Fruit fly (Drosophila melanogaster) whole organism, embryonic: Measurements from ENCODE around the gene stac.
A peak's percentile ranks its signal among the peaks of the same experiment; 100 is the strongest.

ENCODE experiments used
- Atf6 ChIP-seq: fragments of 200-800 bp; sonication (Bioruptor generic); IDR thresholded peaks from 2 replicates; pipeline ENCODE4 v1.3.6; 2022; ENCODE audit warnings: missing biosample characterization, missing genetic modification characterization
- CG10209 ChIP-seq: fragments of 200-800 bp; sonication (Bioruptor generic); optimal IDR thresholded peaks from 3 replicates; lab custom pipeline; 2017; ENCODE audit warnings: missing biosample characterization, mild to moderate bottlenecking, missing genetic modification characterization, missing genetic modification reagents
- CG10366 ChIP-seq: fragments of 200-800 bp; sonication (Bioruptor generic); IDR thresholded peaks from 2 replicates; pipeline ENCODE4 v1.3.6; 2022; ENCODE audit warnings: missing biosample characterization, missing genetic modification characterization
- CG10959 ChIP-seq: fragments of 200-800 bp; sonication (Bioruptor generic); IDR thresholded peaks from 2 replicates; pipeline ENCODE4 v1.3.6; 2022; ENCODE audit warnings: missing biosample characterization, missing genetic modification characterization
- CG12391 ChIP-seq: fragments of 200-800 bp; sonication (Bioruptor generic); optimal IDR thresholded peaks from 3 replicates; lab custom pipeline; 2018; ENCODE audit warnings: missing biosample characterization, mild to moderate bottlenecking, missing genetic modification characterization, moderate library complexity
- CG12659 ChIP-seq: fragments of 200-800 bp; sonication (Bioruptor generic); optimal IDR thresholded peaks from 3 replicates; lab custom pipeline; 2017; ENCODE audit warnings: mild to moderate bottlenecking, missing biosample characterization, missing genetic modification reagents, missing genetic modification characterization
- CG14014 ChIP-seq: fragments of 200-800 bp; sonication (Bioruptor generic); IDR thresholded peaks from 2 replicates; pipeline ENCODE4 v1.3.6; 2022; ENCODE audit warnings: missing biosample characterization, missing genetic modification characterization
- CG14860 ChIP-seq: fragments of 200-800 bp; sonication (Bioruptor generic); IDR thresholded peaks from 3 replicates; pipeline ENCODE4 v1.3.6; 2022; ENCODE audit warnings: missing biosample characterization, missing genetic modification characterization; ENCODE audit not compliant: partially characterized antibody
- CG17359 ChIP-seq: fragments of 200-800 bp; sonication (Bioruptor generic); optimal IDR thresholded peaks from 3 replicates; lab custom pipeline; 2018; ENCODE audit warnings: missing biosample characterization, mild to moderate bottlenecking, missing genetic modification characterization, moderate library complexity
- CG1792 ChIP-seq: fragments of 200-800 bp; sonication (Bioruptor generic); optimal IDR thresholded peaks from 2 replicates; lab custom pipeline; 2016; ENCODE audit warnings: missing biosample characterization, missing genetic modification characterization
- CG18011 ChIP-seq: fragments of 200-800 bp; sonication (Bioruptor generic); optimal IDR thresholded peaks from 2 replicates; lab custom pipeline; 2017; ENCODE audit warnings: missing biosample characterization, missing genetic modification characterization, mild to moderate bottlenecking, moderate library complexity, missing genotype
- CG18476 ChIP-seq: fragments of 200-800 bp; sonication (Bioruptor generic); optimal IDR thresholded peaks from 2 replicates; lab custom pipeline; 2016; ENCODE audit warnings: missing biosample characterization, mild to moderate bottlenecking, missing genetic modification characterization
- CG3281 ChIP-seq: fragments of 200-800 bp; sonication (Bioruptor generic); optimal IDR thresholded peaks from 3 replicates; lab custom pipeline; 2017; ENCODE audit warnings: missing biosample characterization, mild to moderate bottlenecking, missing genetic modification characterization
- CG3847 ChIP-seq: fragments of 200-800 bp; sonication (Bioruptor generic); IDR thresholded peaks from 2 replicates; pipeline ENCODE4 v1.3.6; 2022; ENCODE audit warnings: missing biosample characterization, missing genetic modification characterization
- CG4617 ChIP-seq: fragments of 200-800 bp; sonication (Bioruptor generic); optimal IDR thresholded peaks from 3 replicates; lab custom pipeline; 2016; ENCODE audit warnings: missing biosample characterization, missing genetic modification characterization, borderline replicate concordance
- CG6791 ChIP-seq: fragments of 200-800 bp; sonication (Bioruptor generic); IDR thresholded peaks from 3 replicates; pipeline ENCODE4 v1.3.6; 2022; ENCODE audit warnings: missing biosample characterization, missing genetic modification characterization; ENCODE audit not compliant: partially characterized antibody
- CG7745 ChIP-seq: fragments of 200-800 bp; sonication (Bioruptor generic); optimal IDR thresholded peaks from 2 replicates; lab custom pipeline; 2018; ENCODE audit warnings: missing biosample characterization, mild to moderate bottlenecking, missing genetic modification characterization, moderate library complexity
- CG8290 ChIP-seq, 3 experiments: fragments of 200-800 bp; sonication (Bioruptor generic); optimal IDR thresholded peaks; 2 replicates each; lab custom pipeline; 2016 to 2019; ENCODE audit warnings: missing biosample characterization in 3 of 3, missing genetic modification characterization in 3 of 3, mild to moderate bottlenecking in 2 of 3, moderate library complexity in 1 of 3
- CG9609 ChIP-seq: fragments of 200-800 bp; sonication (Bioruptor generic); optimal IDR thresholded peaks from 3 replicates; lab custom pipeline; 2016; ENCODE audit warnings: missing biosample characterization, missing genetic modification characterization
- CHES-1-like ChIP-seq: fragments of 200-800 bp; sonication (Bioruptor generic); optimal IDR thresholded peaks from 2 replicates; lab custom pipeline; 2016; ENCODE audit warnings: missing biosample characterization, missing genetic modification characterization
- Doc2 ChIP-seq: fragments of 200-800 bp; sonication (Bioruptor generic); IDR thresholded peaks from 2 replicates; pipeline ENCODE4 v1.3.6; 2022; ENCODE audit warnings: missing biosample characterization, missing genetic modification characterization
- Doc3 ChIP-seq: fragments of 200-800 bp; sonication (Bioruptor generic); IDR thresholded peaks from 3 replicates; pipeline ENCODE4 v1.3.6; 2022; ENCODE audit warnings: missing biosample characterization, missing genetic modification characterization; ENCODE audit not compliant: partially characterized antibody
- Fer3 ChIP-seq: fragments of 200-800 bp; sonication (Bioruptor generic); optimal IDR thresholded peaks from 2 replicates; lab custom pipeline; 2018; ENCODE audit warnings: missing biosample characterization, mild to moderate bottlenecking, missing genetic modification characterization, moderate library complexity
- Hmx ChIP-seq: fragments of 200-800 bp; sonication (Bioruptor generic); optimal IDR thresholded peaks from 2 replicates; lab custom pipeline; 2016; ENCODE audit warnings: missing biosample characterization, missing genetic modification characterization
- MBD-R2 ChIP-seq: fragments of 200-800 bp; sonication (Bioruptor generic); IDR thresholded peaks from 2 replicates; pipeline ENCODE4 v1.3.6; 2022; ENCODE audit warnings: missing biosample characterization, missing genetic modification characterization
- MTF-1 ChIP-seq: fragments of 200-800 bp; sonication (Bioruptor generic); optimal IDR thresholded peaks from 2 replicates; lab custom pipeline; 2018; ENCODE audit warnings: missing biosample characterization, mild to moderate bottlenecking, missing genetic modification characterization, borderline replicate concordance
- Med ChIP-seq: fragments of 200-800 bp; sonication (Bioruptor generic); peaks from one replicate; lab custom pipeline; 2016; ENCODE audit warnings: missing biosample characterization, missing genetic modification characterization, mild to moderate bottlenecking, inconsistent platforms, moderate library complexity
- Nf-YC ChIP-seq: fragments of 200-800 bp; optimal IDR thresholded peaks from 3 replicates; lab custom pipeline; 2019; ENCODE audit warnings: missing biosample characterization, mild to moderate bottlenecking, missing genetic modification characterization, moderate library complexity
- NfI ChIP-seq: fragments of 200-800 bp; sonication (Bioruptor generic); optimal IDR thresholded peaks from 3 replicates; lab custom pipeline; 2018; ENCODE audit warnings: missing biosample characterization, mild to moderate bottlenecking, missing genetic modification characterization, moderate library complexity
- Rfx ChIP-seq: fragments of 200-800 bp; sonication (Bioruptor generic); IDR thresholded peaks from 2 replicates; pipeline ENCODE4 v1.3.6; 2022; ENCODE audit warnings: missing biosample characterization, missing genetic modification characterization
- Spps ChIP-seq: fragments of 200-800 bp; sonication (Bioruptor generic); optimal IDR thresholded peaks from 2 replicates; lab custom pipeline; 2018; ENCODE audit warnings: missing biosample characterization, mild to moderate bottlenecking, missing genetic modification characterization
- Trl ChIP-seq, 3 experiments: fragments of >200 bp in 2 of 3; fragments of 200-800 bp in 1 of 3; sonication (Bioruptor generic) in 1 of 3; optimal IDR thresholded peaks; 2 replicates in 1 of 3; 3 replicates in 2 of 3; lab custom pipeline; 2016 to 2017; ENCODE audit warnings: missing biosample characterization in 1 of 3, missing genetic modification characterization in 1 of 3
- Xbp1 ChIP-seq: fragments of 200-800 bp; sonication (Bioruptor generic); optimal IDR thresholded peaks from 3 replicates; lab custom pipeline; 2016; ENCODE audit warnings: missing biosample characterization, mild to moderate bottlenecking, missing genetic modification characterization
- YL-1 ChIP-seq: fragments of 200-800 bp; sonication (Bioruptor generic); optimal IDR thresholded peaks from 3 replicates; lab custom pipeline; 2017; ENCODE audit warnings: missing biosample characterization, mild to moderate bottlenecking, missing genetic modification characterization
- ap ChIP-seq: fragments of 200-800 bp; sonication (Bioruptor generic); IDR thresholded peaks from 2 replicates; pipeline ENCODE4 v1.3.6; 2022; ENCODE audit warnings: missing biosample characterization, missing genetic modification characterization
- da ChIP-seq: fragments of 200-800 bp; sonication (Bioruptor generic); optimal IDR thresholded peaks from 2 replicates; lab custom pipeline; 2016; ENCODE audit warnings: missing biosample characterization, missing genetic modification characterization
- danr ChIP-seq: fragments of 200-800 bp; sonication (Bioruptor generic); IDR thresholded peaks from 2 replicates; pipeline ENCODE4 v1.3.6; 2022; ENCODE audit warnings: missing biosample characterization, missing genetic modification characterization
- dm ChIP-seq: fragments of 200-800 bp; sonication (Bioruptor generic); optimal IDR thresholded peaks from 3 replicates; lab custom pipeline; 2016; ENCODE audit warnings: missing biosample characterization, missing genetic modification characterization
- dysf ChIP-seq: fragments of 200-800 bp; sonication (Bioruptor generic); IDR thresholded peaks from 3 replicates; pipeline ENCODE4 v1.3.6; 2022; ENCODE audit warnings: missing biosample characterization, missing genetic modification characterization
- inv ChIP-seq: fragments of 200-800 bp; sonication (Bioruptor generic); IDR thresholded peaks from 2 replicates; pipeline ENCODE4 v1.3.6; 2022; ENCODE audit warnings: missing biosample characterization, missing genetic modification characterization; ENCODE audit not compliant: partially characterized antibody
- jigr1 ChIP-seq: fragments of 200-800 bp; sonication (Bioruptor generic); IDR thresholded peaks from 3 replicates; pipeline ENCODE4 v1.3.6; 2022; ENCODE audit warnings: missing biosample characterization, missing genetic modification characterization
- mld ChIP-seq: fragments of 200-800 bp; sonication (Bioruptor generic); IDR thresholded peaks from 3 replicates; pipeline ENCODE4 v1.3.6; 2022; ENCODE audit warnings: missing biosample characterization, missing genetic modification characterization; ENCODE audit not compliant: partially characterized antibody
- nmo ChIP-seq: fragments of 200-800 bp; sonication (Bioruptor generic); optimal IDR thresholded peaks from 2 replicates; lab custom pipeline; 2018; ENCODE audit warnings: missing biosample characterization, mild to moderate bottlenecking, missing genetic modification characterization, moderate library complexity
- pum ChIP-seq: fragments of 200-800 bp; sonication (Bioruptor generic); optimal IDR thresholded peaks from 2 replicates; lab custom pipeline; 2016; ENCODE audit warnings: missing biosample characterization, missing genetic modification characterization
- sr ChIP-seq: fragments of 200-800 bp; sonication (Bioruptor generic); IDR thresholded peaks from 3 replicates; pipeline ENCODE4 v1.3.6; 2022; ENCODE audit warnings: missing biosample characterization, missing genetic modification characterization
- sug ChIP-seq: fragments of 200-800 bp; optimal IDR thresholded peaks from 2 replicates; lab custom pipeline; 2019; ENCODE audit warnings: missing biosample characterization, mild to moderate bottlenecking, missing genetic modification characterization, moderate library complexity
- wdn ChIP-seq: fragments of 200-800 bp; sonication (Bioruptor generic); IDR thresholded peaks from 2 replicates; pipeline ENCODE4 v1.3.6; 2022; ENCODE audit warnings: missing biosample characterization, missing genetic modification characterization
- z ChIP-seq: fragments of 200-800 bp; sonication (Bioruptor generic); IDR thresholded peaks from 3 replicates; pipeline ENCODE4 v1.3.6; 2022; ENCODE audit warnings: missing biosample characterization, missing genetic modification characterization
- zen2 ChIP-seq: fragments of 200-800 bp; sonication (Bioruptor generic); IDR thresholded peaks from 3 replicates; pipeline ENCODE4 v1.3.6; 2022; ENCODE audit warnings: missing biosample characterization, missing genetic modification characterization; ENCODE audit not compliant: partially characterized antibody

Gene stac

dm6 chr3R:25069569-25069968 lies 13.5 kb downstream of the stac start, which contains the start of the genes Stt3B and CG11839 (continued):
- TF ChIP-seq da (GFP tag; lab: Kevin White, UChicago), result peak; percentile 18
- peak; percentile 66 for TF ChIP-seq CG3281 (GFP tag; lab: Kevin White, UChicago)
- TF ChIP-seq CG6791 (GFP tag; lab: Robert Waterston, UW), result peak; percentile 82
- TF ChIP-seq Hmx, result peak; percentile 6
- peak; percentile 96 for TF ChIP-seq MBD-R2 (GFP tag; lab: Robert Waterston, UW)
- peak; percentile 43; the same call in 1 of the 2 replicates for TF ChIP-seq wdn (GFP tag; lab: Robert Waterston, UW)
- TF ChIP-seq Xbp1 (GFP tag; lab: Kevin White, UChicago), result peak; percentile 95
- no peak for TF ChIP-seq CG17359 (tag; lab: Kevin White, UChicago)
- TF ChIP-seq dm (GFP tag; lab: Kevin White, UChicago), result peak; percentile 58
- TF ChIP-seq CG9609 (GFP tag; lab: Kevin White, UChicago), result peak; percentile 74
- peak; percentile 91 for TF ChIP-seq CG3847 (GFP tag; lab: Robert Waterston, UW)
- TF ChIP-seq ap, result no peak
- TF ChIP-seq CG12391 (tag; lab: Kevin White, UChicago), result peak; percentile 84
- peak; percentile 94 for TF ChIP-seq CG4617 (GFP tag; lab: Kevin White, UChicago)
- peak; percentile 71; the same call in 2 of the 3 replicates for TF ChIP-seq dysf
- peak; percentile 94 for TF ChIP-seq Doc3 (GFP tag; lab: Robert Waterston, UW)
- no peak for TF ChIP-seq jigr1 (GFP tag; lab: Robert Waterston, UW)
- TF ChIP-seq sug (tag; lab: Kevin White, UChicago), result peak; percentile 81
- peak; percentile 46 for TF ChIP-seq CG18011 (GFP tag; lab: Kevin White, UChicago)
- TF ChIP-seq zen2 (GFP tag; lab: Robert Waterston, UW), result no peak; the same call in 2 of the 3 replicates
- peak; percentile 70 for TF ChIP-seq Fer3 (tag; lab: Kevin White, UChicago)
- no peak for TF ChIP-seq Nf-YC (tag; lab: Kevin White, UChicago)
- peak; percentile 73 for TF ChIP-seq CG1792 (GFP tag; lab: Kevin White, UChicago)
- TF ChIP-seq MTF-1 (GFP tag; lab: Kevin White, UChicago), result no peak
- peak; percentile 88 for TF ChIP-seq nmo (GFP tag; lab: Kevin White, UChicago)
- no peak for TF ChIP-seq CG10209 (GFP tag; lab: Kevin White, UChicago)
- peak; percentile 96 for TF ChIP-seq Med (GFP tag; lab: Kevin White, UChicago)
- peak; percentile 79 for TF ChIP-seq YL-1 (GFP tag; lab: Kevin White, UChicago)
- peak; percentile 62; the same call in 1 of the 2 replicates for TF ChIP-seq Atf6 (GFP tag; lab: Robert Waterston, UW)
- TF ChIP-seq pum (GFP tag; lab: Kevin White, UChicago), result peak; percentile 68
- TF ChIP-seq z (GFP tag; lab: Robert Waterston, UW), result no peak
- peak; percentile 86 for TF ChIP-seq CHES-1-like (GFP tag; lab: Kevin White, UChicago)
- peak; percentile 82; the same call in 1 of the 2 replicates for TF ChIP-seq Rfx
- TF ChIP-seq mld (GFP tag; lab: Robert Waterston, UW), result peak; percentile 58; the same call in 1 of the 3 replicates
- TF ChIP-seq sr, result no peak
- TF ChIP-seq inv, result peak; percentile 89
- no peak for TF ChIP-seq Doc2 (GFP tag; lab: Robert Waterston, UW)
- TF ChIP-seq CG10959 (GFP tag; lab: Robert Waterston, UW), result no peak
- TF ChIP-seq CG8290 (GFP tag; optimal IDR thresholded peaks at IDR 0.05; lab: Kevin White, UChicago), result peak; percentile 70
- no peak for TF ChIP-seq CG8290 (tag; optimal IDR thresholded peaks at IDR 0.05; lab: Kevin White, UChicago)
- no peak for TF ChIP-seq Trl (optimal IDR thresholded peaks at IDR 0.05; lab: Kevin White, UChicago)
- peak; percentile 84 for TF ChIP-seq Trl (GFP tag; optimal IDR thresholded peaks at IDR 0.05; lab: Kevin White, UChicago)
- peak; percentile 91 for TF ChIP-seq CG14860
- peak; percentile 85 for TF ChIP-seq CG12659 (GFP tag; lab: Kevin White, UChicago)
- TF ChIP-seq NfI (GFP tag; lab: Kevin White, UChicago), result no peak
- peak; percentile 45 for TF ChIP-seq Spps (tag; lab: Kevin White, UChicago)
- no peak for TF ChIP-seq CG10366 (GFP tag; lab: Robert Waterston, UW)
- peak; percentile 56 for TF ChIP-seq CG18476
- no peak for TF ChIP-seq danr
- TF ChIP-seq CG7745 (tag; lab: Kevin White, UChicago), result peak; percentile 23
- TF ChIP-seq CG14014 (GFP tag; lab: Robert Waterston, UW), result peak; percentile 65
